Worm (Caenorhabditis elegans) whole organism, young adult: ENCODE data around the gene mboa-1.

Experiments
- B0035.1 ChIP-seq: sonication (generic microtip); optimal IDR thresholded peaks from 2 replicates; lab custom pipeline; 2016; ENCODE audit warnings: missing genetic modification characterization, mild to moderate bottlenecking, missing compliant biosample characterization, missing genotype, missing genetic modification reagents
- F37B4.10 ChIP-seq: fragments of 200-800 bp; sonication (Bioruptor generic); IDR thresholded peaks from 2 replicates; pipeline ENCODE4 v1.3.6; 2022; ENCODE audit warnings: missing genetic modification characterization, missing compliant biosample characterization
- F49E8.2 ChIP-seq: sonication (generic microtip); optimal IDR thresholded peaks from 3 replicates; lab custom pipeline; 2017; ENCODE audit warnings: missing genetic modification characterization, mild to moderate bottlenecking, missing compliant biosample characterization, antibody characterized with exemption, moderate library complexity; ENCODE audit not compliant: insufficient read depth
- bed-2 ChIP-seq: fragments of 200-800 bp; sonication (Bioruptor generic); IDR thresholded peaks from 2 replicates; pipeline ENCODE4 v1.3.6; 2022; ENCODE audit warnings: missing genetic modification reagents, missing genetic modification characterization, missing compliant biosample characterization
- let-526 ChIP-seq: fragments of 200-800 bp; sonication (Bioruptor generic); IDR thresholded peaks from 2 replicates; pipeline ENCODE4 v1.3.6; 2022; ENCODE audit warnings: missing genetic modification reagents, missing genetic modification characterization, missing compliant biosample characterization
- lsy-27 ChIP-seq: sonication (generic microtip); optimal IDR thresholded peaks from 2 replicates; lab custom pipeline; 2017; ENCODE audit warnings: missing genetic modification characterization, mild to moderate bottlenecking, missing compliant biosample characterization, antibody characterized with exemption, missing genotype, borderline replicate concordance; ENCODE audit not compliant: insufficient read depth
- madf-6 ChIP-seq: fragments of 200-800 bp; sonication (Bioruptor generic); IDR thresholded peaks from 2 replicates; pipeline ENCODE4 v1.3.6; 2022; ENCODE audit warnings: missing genetic modification reagents, missing genetic modification characterization, missing compliant biosample characterization
- mes-4 ChIP-seq: sonication (generic microtip); optimal IDR thresholded peaks from 2 replicates; lab custom pipeline; 2016; ENCODE audit warnings: missing genotype, missing genetic modification characterization, missing compliant biosample characterization
- nhr-90 ChIP-seq: sonication (generic microtip); optimal IDR thresholded peaks from 2 replicates; lab custom pipeline; 2016; ENCODE audit warnings: missing genotype, mild to moderate bottlenecking, missing genetic modification characterization, missing compliant biosample characterization
- pha-4 ChIP-seq: fragments of 150-350 bp; sonication (generic microtip); optimal IDR thresholded peaks from 2 replicates; lab custom pipeline; 2014; ENCODE audit warnings: missing biosample characterization, missing genetic modification reagents, missing genetic modification characterization
- sdz-38 ChIP-seq: sonication (generic microtip); optimal IDR thresholded peaks from 2 replicates; lab custom pipeline; 2016; ENCODE audit warnings: missing genotype, missing genetic modification characterization, missing compliant biosample characterization
- zfh-2 ChIP-seq: fragments of 200-800 bp; sonication (Bioruptor generic); conservative IDR thresholded peaks from 2 replicates; pipeline ENCODE4 v1.3.6; 2022; ENCODE audit warnings: missing genetic modification reagents, missing genetic modification characterization, missing compliant biosample characterization

- no peak for TF ChIP-seq pha-4 (tag; lab: Kevin White, UChicago)
- no peak for TF ChIP-seq F49E8.2
- no peak for TF ChIP-seq zfh-2 (GFP tag; lab: Robert Waterston, UW)
- no peak for TF ChIP-seq bed-2 (GFP tag; lab: Robert Waterston, UW)
- TF ChIP-seq B0035.1 (tag; lab: Kevin White, UChicago), result no peak
- TF ChIP-seq madf-6 (GFP tag; lab: Robert Waterston, UW), result no peak
- no peak for TF ChIP-seq nhr-90 (tag; lab: Kevin White, UChicago)
- no peak for TF ChIP-seq mes-4 (tag; lab: Kevin White, UChicago)
- no peak for TF ChIP-seq sdz-38 (tag; lab: Kevin White, UChicago)
- TF ChIP-seq let-526 (GFP tag; lab: Robert Waterston, UW), result no peak
- no peak for TF ChIP-seq F37B4.10 (GFP tag; lab: Robert Waterston, UW)
- no peak for TF ChIP-seq lsy-27 (tag; lab: Kevin White, UChicago)
These were observed 11.2 kb downstream of the mboa-1 start for ce11 chrX:16041808-16042207.
